Fruit fly (Drosophila melanogaster): ENCODE results near the gene mRpL47.

Gene mRpL47

dm6 chr3R:9513052-9513420 is 2.7 kb downstream of the mRpL47 start, which contains the start of the genes Ras85D and Rlb1 (continued):
- TF ChIP-seq pita (GFP tag; optimal IDR thresholded peaks at IDR 0.05) (peak; percentile 63), gsb (GFP tag; IDR thresholded peaks at IDR 0.05) (no peak), CG9797 (GFP tag; optimal IDR thresholded peaks at IDR 0.05) (peak; percentile 36), croc (GFP tag; conservative IDR thresholded peaks at IDR 0.05) (peak; percentile 41; the same call in 2 of the 3 replicates), Dll (GFP tag; IDR thresholded peaks at IDR 0.05; ENCODE audit: partially characterized antibody) (no peak), Nf-YB (GFP tag; optimal IDR thresholded peaks at IDR 0.05) (peak; percentile 31), Chrac-16 (GFP tag; optimal IDR thresholded peaks at IDR 0.05) (peak; percentile 78), HLH4C (GFP tag; IDR thresholded peaks at IDR 0.05; ENCODE audit: partially characterized antibody) (no peak), pnt (GFP tag; optimal IDR thresholded peaks at IDR 0.05) (peak; percentile 70), az2 (GFP tag; optimal IDR thresholded peaks at IDR 0.05) (peak; percentile 63), PHDP (tag; optimal IDR thresholded peaks at IDR 0.05) (peak; percentile 56), CG6272 (GFP tag; IDR thresholded peaks at IDR 0.05) (peak; percentile 78), Rx (GFP tag; IDR thresholded peaks at IDR 0.05) (no peak), ara (GFP tag; IDR thresholded peaks at IDR 0.05) (no peak), CG3847 (GFP tag; IDR thresholded peaks at IDR 0.05) (no peak), sim (GFP tag; IDR thresholded peaks at IDR 0.05) (no peak), Adf1 (GFP tag; IDR thresholded peaks at IDR 0.05) (no peak), ash1 (GFP tag; optimal IDR thresholded peaks at IDR 0.05) (no peak), Asciz (GFP tag; optimal IDR thresholded peaks at IDR 0.05) (no peak), otp (GFP tag; IDR thresholded peaks at IDR 0.05) (no peak), kay (GFP tag; optimal IDR thresholded peaks at IDR 0.05) (peak; percentile 54), sisA (GFP tag; IDR thresholded peaks at IDR 0.05) (no peak), CG2712 (tag; optimal IDR thresholded peaks at IDR 0.05) (peak; percentile 71), nerfin-1 (tag; optimal IDR thresholded peaks at IDR 0.05) (peak; percentile 51), Nf-YA (GFP tag; IDR thresholded peaks at IDR 0.05) (no peak), Doc3 (GFP tag; IDR thresholded peaks at IDR 0.05; ENCODE audit: partially characterized antibody) (no peak), slou (GFP tag; optimal IDR thresholded peaks at IDR 0.05) (peak; percentile 37), fd3F (GFP tag; optimal IDR thresholded peaks at IDR 0.05) (peak; percentile 50), fd102C (GFP tag; optimal IDR thresholded peaks at IDR 0.05) (no peak), CG15269 (tag; optimal IDR thresholded peaks at IDR 0.05) (peak; percentile 64), CG30431 (GFP tag; optimal IDR thresholded peaks at IDR 0.05) (no peak), trem (tag; optimal IDR thresholded peaks at IDR 0.05) (peak; percentile 79), CG17359 (tag; optimal IDR thresholded peaks at IDR 0.05) (peak; percentile 50), H2.0 (GFP tag; IDR thresholded peaks at IDR 0.05) (no peak), Sox100B (GFP tag; optimal IDR thresholded peaks at IDR 0.05) (no peak), sens (GFP tag) (peak; percentile 94), BEAF-32 (GFP tag; optimal IDR thresholded peaks at IDR 0.05) (peak; percentile 98), CG16813 (GFP tag; IDR thresholded peaks at IDR 0.05; ENCODE audit: partially characterized antibody) (no peak), ken (GFP tag; IDR thresholded peaks at IDR 0.05) (no peak), CG10431 (GFP tag; optimal IDR thresholded peaks at IDR 0.05) (no peak), usp (GFP tag; optimal IDR thresholded peaks at IDR 0.05) (no peak), insv (GFP tag; optimal IDR thresholded peaks at IDR 0.05) (peak in 1 of 2 experiments; percentile 62), Mes4 (GFP tag; optimal IDR thresholded peaks at IDR 0.05) (peak; percentile 51), CG9609 (GFP tag; optimal IDR thresholded peaks at IDR 0.05) (peak; percentile 83), H15 (GFP tag; IDR thresholded peaks at IDR 0.05) (no peak), MESR4 (GFP tag; optimal IDR thresholded peaks at IDR 0.05) (no peak), pan (optimal IDR thresholded peaks at IDR 0.05) (no peak), pan (GFP tag; optimal IDR thresholded peaks at IDR 0.05 in 1 of 2, IDR thresholded peaks at IDR 0.05 in 1 of 2) (no peak), CG6854 (GFP tag; optimal IDR thresholded peaks at IDR 0.05) (no peak), Dbx (GFP tag; IDR thresholded peaks at IDR 0.05) (no peak), CG13894 (tag; optimal IDR thresholded peaks at IDR 0.05) (peak; percentile 81), CG2202 (tag; optimal IDR thresholded peaks at IDR 0.05) (peak; percentile 17)
